Fruit fly (Drosophila melanogaster) whole organism, embryonic: Measurements from ENCODE around the gene CG7231.

Experiments used
- CG10959 ChIP-seq: fragments of 200-800 bp; sonication (Bioruptor generic); IDR thresholded peaks from 2 replicates; pipeline ENCODE4 v1.3.6; 2022; ENCODE audit warnings: missing biosample characterization, missing genetic modification characterization
- CG13296 ChIP-seq: fragments of 200-800 bp; sonication (Bioruptor generic); optimal IDR thresholded peaks from 3 replicates; lab custom pipeline; 2018; ENCODE audit warnings: missing biosample characterization, mild to moderate bottlenecking, missing genetic modification characterization
- CG14965 ChIP-seq: fragments of 200-800 bp; sonication (Bioruptor generic); optimal IDR thresholded peaks from 2 replicates; lab custom pipeline; 2016; ENCODE audit warnings: missing biosample characterization, missing genetic modification characterization, borderline replicate concordance
- CG17912 ChIP-seq: fragments of 200-800 bp; sonication (Bioruptor generic); optimal IDR thresholded peaks from 2 replicates; lab custom pipeline; 2018; ENCODE audit warnings: missing biosample characterization, mild to moderate bottlenecking, missing genetic modification characterization
- CG18262 ChIP-seq: fragments of 200-800 bp; optimal IDR thresholded peaks from 3 replicates; lab custom pipeline; 2019; ENCODE audit warnings: missing biosample characterization, mild to moderate bottlenecking, missing genetic modification characterization, moderate library complexity
- CG30020 ChIP-seq: fragments of 200-800 bp; optimal IDR thresholded peaks from 2 replicates; lab custom pipeline; 2019; ENCODE audit warnings: missing biosample characterization, mild to moderate bottlenecking, missing genetic modification characterization, moderate library complexity
- CG33213 ChIP-seq: fragments of 200-800 bp; sonication (Bioruptor generic); optimal IDR thresholded peaks from 3 replicates; lab custom pipeline; 2016; ENCODE audit warnings: missing biosample characterization, missing genetic modification characterization
- CG3726 ChIP-seq: fragments of 200-800 bp; sonication (Bioruptor generic); IDR thresholded peaks from 3 replicates; pipeline ENCODE4, ENCODE4 v1.3.6; 2022; ENCODE audit warnings: missing biosample characterization, missing genetic modification characterization
- CG3838 ChIP-seq: fragments of 200-800 bp; sonication (Bioruptor generic); optimal IDR thresholded peaks from 3 replicates; lab custom pipeline; 2016; ENCODE audit warnings: missing biosample characterization, missing genetic modification characterization
- CG6791 ChIP-seq: fragments of 200-800 bp; sonication (Bioruptor generic); IDR thresholded peaks from 3 replicates; pipeline ENCODE4 v1.3.6; 2022; ENCODE audit warnings: missing biosample characterization, missing genetic modification characterization; ENCODE audit not compliant: partially characterized antibody
- CG6813 ChIP-seq: fragments of 200-800 bp; sonication (Bioruptor generic); optimal IDR thresholded peaks from 2 replicates; lab custom pipeline; 2017; ENCODE audit warnings: missing biosample characterization, missing genetic modification characterization, mild to moderate bottlenecking, moderate library complexity, missing genetic modification reagents
- CG7987 ChIP-seq: fragments of 200-800 bp; sonication (Bioruptor generic); optimal IDR thresholded peaks from 2 replicates; lab custom pipeline; 2018; ENCODE audit warnings: missing biosample characterization, mild to moderate bottlenecking, missing genetic modification characterization, moderate library complexity
- CG8281 ChIP-seq: fragments of 200-800 bp; sonication (Bioruptor generic); optimal IDR thresholded peaks from 2 replicates; lab custom pipeline; 2018; ENCODE audit warnings: missing biosample characterization, mild to moderate bottlenecking, missing genetic modification characterization, moderate library complexity
- CG8388 ChIP-seq: fragments of 200-800 bp; sonication (Bioruptor generic); optimal IDR thresholded peaks from 2 replicates; lab custom pipeline; 2019; ENCODE audit warnings: missing biosample characterization, mild to moderate bottlenecking, missing genetic modification characterization, moderate library complexity
- CG9215 ChIP-seq: fragments of 200-800 bp; sonication (Bioruptor generic); IDR thresholded peaks from 2 replicates; pipeline ENCODE4 v1.3.6; 2022; ENCODE audit warnings: missing biosample characterization, missing genetic modification characterization
- CG9609 ChIP-seq: fragments of 200-800 bp; sonication (Bioruptor generic); optimal IDR thresholded peaks from 3 replicates; lab custom pipeline; 2016; ENCODE audit warnings: missing biosample characterization, missing genetic modification characterization
- Dll ChIP-seq: fragments of 200-800 bp; sonication (Bioruptor generic); IDR thresholded peaks from 4 replicates; pipeline ENCODE4 v1.3.6; 2022; ENCODE audit warnings: missing biosample characterization, missing genetic modification characterization; ENCODE audit not compliant: partially characterized antibody
- Doc3 ChIP-seq: fragments of 200-800 bp; sonication (Bioruptor generic); IDR thresholded peaks from 3 replicates; pipeline ENCODE4 v1.3.6; 2022; ENCODE audit warnings: missing biosample characterization, missing genetic modification characterization; ENCODE audit not compliant: partially characterized antibody
- Drgx ChIP-seq: fragments of 200-800 bp; sonication (Bioruptor generic); IDR thresholded peaks from 2 replicates; pipeline ENCODE4 v1.3.6; 2022; ENCODE audit warnings: missing biosample characterization, missing genetic modification characterization
- E2f2 ChIP-seq: fragments of 200-800 bp; sonication (Bioruptor generic); IDR thresholded peaks from 2 replicates; pipeline ENCODE4 v1.3.6; 2022; ENCODE audit warnings: missing biosample characterization, missing genetic modification characterization
- Hsf ChIP-seq: fragments of 200-800 bp; sonication (Bioruptor generic); optimal IDR thresholded peaks from 3 replicates; lab custom pipeline; 2016; ENCODE audit warnings: missing biosample characterization, missing genetic modification characterization
- Lhr ChIP-seq: fragments of 200-800 bp; sonication (Bioruptor generic); optimal IDR thresholded peaks from 3 replicates; lab custom pipeline; 2017; ENCODE audit warnings: mild to moderate bottlenecking, missing biosample characterization, missing genetic modification reagents, missing genetic modification characterization
- MESR4 ChIP-seq: fragments of 200-800 bp; sonication (Bioruptor generic); optimal IDR thresholded peaks from 2 replicates; lab custom pipeline; 2018; ENCODE audit warnings: missing biosample characterization, mild to moderate bottlenecking, missing genetic modification characterization, moderate library complexity
- NC2β ChIP-seq: fragments of 200-800 bp; sonication (Bioruptor generic); optimal IDR thresholded peaks from 2 replicates; lab custom pipeline; 2016; ENCODE audit warnings: missing biosample characterization, missing genetic modification characterization
- Oli ChIP-seq: fragments of 200-800 bp; sonication (Bioruptor generic); optimal IDR thresholded peaks from 2 replicates; lab custom pipeline; 2018; ENCODE audit warnings: missing biosample characterization, mild to moderate bottlenecking, missing genetic modification characterization, moderate library complexity
- Sry-δ ChIP-seq: fragments of 200-800 bp; sonication (Bioruptor generic); optimal IDR thresholded peaks from 2 replicates; lab custom pipeline; 2016; ENCODE audit warnings: missing biosample characterization, missing genetic modification characterization
- Xbp1 ChIP-seq: fragments of 200-800 bp; sonication (Bioruptor generic); optimal IDR thresholded peaks from 3 replicates; lab custom pipeline; 2016; ENCODE audit warnings: missing biosample characterization, mild to moderate bottlenecking, missing genetic modification characterization
- abd-A ChIP-seq: fragments of 200-800 bp; sonication (Bioruptor generic); optimal IDR thresholded peaks from 3 replicates; lab custom pipeline; 2019; ENCODE audit warnings: missing biosample characterization, mild to moderate bottlenecking, missing genetic modification characterization, moderate library complexity
- amos ChIP-seq: fragments of 200-800 bp; sonication (Bioruptor generic); IDR thresholded peaks from 2 replicates; pipeline ENCODE4 v1.3.6; 2022; ENCODE audit warnings: missing biosample characterization, missing genetic modification characterization; ENCODE audit not compliant: partially characterized antibody
- bsh ChIP-seq, 2 experiments: fragments of 200-800 bp; sonication (Bioruptor generic); optimal IDR thresholded peaks; 2 replicates each; lab custom pipeline; 2017 to 2018; ENCODE audit warnings: mild to moderate bottlenecking in 2 of 2, missing biosample characterization in 2 of 2, missing genetic modification characterization in 2 of 2, moderate library complexity in 1 of 2
- ci ChIP-seq: fragments of 200-800 bp; sonication (Bioruptor generic); IDR thresholded peaks from 3 replicates; pipeline ENCODE4 v1.3.6; 2022; ENCODE audit warnings: missing biosample characterization, missing genetic modification characterization
- crp ChIP-seq, 2 experiments: fragments of 200-800 bp; sonication (Bioruptor generic); optimal IDR thresholded peaks; 2 replicates in 1 of 2; 3 replicates in 1 of 2; lab custom pipeline; 2017; ENCODE audit warnings: missing biosample characterization in 2 of 2, missing genetic modification characterization in 2 of 2, mild to moderate bottlenecking in 1 of 2, moderate library complexity in 1 of 2
- ind ChIP-seq: fragments of 200-800 bp; sonication (Bioruptor generic); optimal IDR thresholded peaks from 3 replicates; lab custom pipeline; 2016; ENCODE audit warnings: missing biosample characterization, missing genetic modification characterization
- knrl ChIP-seq: fragments of 200-800 bp; sonication (Bioruptor generic); IDR thresholded peaks from 3 replicates; pipeline ENCODE4 v1.3.6; 2022; ENCODE audit warnings: missing biosample characterization, missing genetic modification characterization; ENCODE audit not compliant: partially characterized antibody
- lov ChIP-seq, 2 experiments: fragments of 200-800 bp in 1 of 2; fragments of >200 bp in 1 of 2; sonication (Bioruptor generic) in 1 of 2; IDR thresholded peaks in 1 of 2; optimal IDR thresholded peaks in 1 of 2; 2 replicates in 1 of 2; 3 replicates in 1 of 2; pipeline versions ENCODE4 v1.3.6 to Lab custom; 2017 to 2022; ENCODE audit warnings: missing biosample characterization in 1 of 2, missing genetic modification characterization in 1 of 2
- nom ChIP-seq: fragments of 200-800 bp; sonication (Bioruptor generic); optimal IDR thresholded peaks from 2 replicates; lab custom pipeline; 2017; ENCODE audit warnings: missing biosample characterization, missing genetic modification characterization, mild to moderate bottlenecking, moderate library complexity, missing genetic modification reagents
- odd ChIP-seq: fragments of 200-800 bp; sonication (Bioruptor generic); optimal IDR thresholded peaks from 2 replicates; lab custom pipeline; 2017; ENCODE audit warnings: missing biosample characterization, mild to moderate bottlenecking, missing genetic modification characterization
- phol ChIP-seq: fragments of 200-800 bp; sonication (Bioruptor generic); optimal IDR thresholded peaks from 3 replicates; lab custom pipeline; 2018; ENCODE audit warnings: missing biosample characterization, mild to moderate bottlenecking, missing genetic modification characterization, moderate library complexity
- prd ChIP-seq, 3 experiments: fragments of >200 bp in 2 of 3; fragments of 200-800 bp in 1 of 3; sonication (Bioruptor generic) in 1 of 3; optimal IDR thresholded peaks in 2 of 3; IDR thresholded peaks in 1 of 3; 2 replicates in 2 of 3; 3 replicates in 1 of 3; pipeline versions ENCODE4 v1.3.6 to Lab custom; 2017 to 2022; ENCODE audit warnings: missing biosample characterization in 1 of 3, missing genetic modification characterization in 1 of 3
- row ChIP-seq: fragments of 200-800 bp; sonication (Bioruptor generic); IDR thresholded peaks from 3 replicates; pipeline ENCODE4 v1.3.6; 2022; ENCODE audit warnings: missing biosample characterization, missing genetic modification characterization
- sens ChIP-seq: fragments of 200-800 bp; sonication (Bioruptor generic); peaks from one replicate; lab custom pipeline; 2016; ENCODE audit warnings: missing biosample characterization, missing genetic modification characterization
- sim ChIP-seq: fragments of 200-800 bp; sonication (Bioruptor generic); IDR thresholded peaks from 2 replicates; pipeline ENCODE4 v1.3.6; 2022; ENCODE audit warnings: missing biosample characterization, missing genetic modification characterization
- so ChIP-seq: fragments of 200-800 bp; sonication (Bioruptor generic); IDR thresholded peaks from 3 replicates; pipeline ENCODE4 v1.3.6; 2022; ENCODE audit warnings: missing biosample characterization, missing genetic modification characterization
- tup ChIP-seq: fragments of 200-800 bp; sonication (Bioruptor generic); optimal IDR thresholded peaks from 2 replicates; lab custom pipeline; 2016; ENCODE audit warnings: missing biosample characterization, mild to moderate bottlenecking, missing genetic modification characterization, moderate library complexity
- unc-4 ChIP-seq: fragments of 200-800 bp; sonication (Bioruptor generic); IDR thresholded peaks from 2 replicates; pipeline ENCODE4 v1.3.6; 2022; ENCODE audit warnings: missing biosample characterization, missing genetic modification characterization; ENCODE audit not compliant: partially characterized antibody
- vvl ChIP-seq: fragments of 200-800 bp; sonication (Bioruptor generic); IDR thresholded peaks from 2 replicates; pipeline ENCODE4 v1.3.6; 2022; ENCODE audit warnings: missing biosample characterization, missing genetic modification characterization
- yki ChIP-seq: fragments of >200 bp; optimal IDR thresholded peaks from 3 replicates; lab custom pipeline; 2018
- zfh1 ChIP-seq: fragments of 200-800 bp; sonication (Bioruptor generic); IDR thresholded peaks from 3 replicates; pipeline ENCODE4 v1.3.6; 2022; ENCODE audit warnings: missing biosample characterization, missing genetic modification characterization

Gene CG7231

dm6 chr2L:7998655-7999054, 14.9 kb downstream of the CG7231 start, which contains the start of gene Sirup:
Sirup (plus strand) TSS chr2L:7998869.
- TF ChIP-seq CG14965 (GFP tag; lab: Kevin White, UChicago) (no peak), Hsf (GFP tag; lab: Kevin White, UChicago) (no peak), CG9215 (no peak), knrl (GFP tag; lab: Robert Waterston, UW) (peak; percentile 47; the same call in 1 of the 3 replicates), vvl (GFP tag; lab: Robert Waterston, UW) (peak; percentile 37), abd-A (peak; percentile 77), CG9609 (GFP tag; lab: Kevin White, UChicago) (no peak), lov (optimal IDR thresholded peaks at IDR 0.05; lab: Kevin White, UChicago) (no peak), lov (GFP tag; IDR thresholded peaks at IDR 0.05; lab: Robert Waterston, UW) (no peak), CG10959 (GFP tag; lab: Robert Waterston, UW) (0 out of 2 replicates have a peak, but pooled peaks have one; percentile 28), Drgx (GFP tag; lab: Robert Waterston, UW) (peak; percentile 47), CG7987 (GFP tag; lab: Kevin White, UChicago) (no peak), nom (peak; percentile 58), CG30020 (tag; lab: Kevin White, UChicago) (peak; percentile 0), phol (tag; lab: Kevin White, UChicago) (peak; percentile 49), Oli (no peak), CG17912 (GFP tag; lab: Kevin White, UChicago) (peak; percentile 11), ci (GFP tag; lab: Robert Waterston, UW) (peak; percentile 56; the same call in 1 of the 3 replicates), CG33213 (GFP tag; lab: Kevin White, UChicago) (peak; percentile 62), bsh (GFP tag; optimal IDR thresholded peaks at IDR 0.05; lab: Kevin White, UChicago) (no peak), CG6813 (GFP tag; lab: Kevin White, UChicago) (no peak), CG13296 (no peak), E2f2 (GFP tag; lab: Robert Waterston, UW) (peak; percentile 94), so (peak; percentile 58; the same call in 1 of the 3 replicates), crp (GFP tag; optimal IDR thresholded peaks at IDR 0.05; lab: Kevin White, UChicago) (peak; percentile 32 to 86), odd (no peak), prd (optimal IDR thresholded peaks at IDR 0.05; lab: Kevin White, UChicago) (no peak), prd (GFP tag; IDR thresholded peaks at IDR 0.05; lab: Robert Waterston, UW) (peak; percentile 19; the same call in 1 of the 3 replicates), unc-4 (GFP tag; lab: Robert Waterston, UW) (peak; percentile 39), ind (GFP tag; lab: Kevin White, UChicago) (no peak), Dll (GFP tag; lab: Robert Waterston, UW) (peak; percentile 19; the same call in 1 of the 4 replicates), amos (peak; percentile 62; the same call in 1 of the 2 replicates), Doc3 (GFP tag; lab: Robert Waterston, UW) (no peak), MESR4 (GFP tag; lab: Kevin White, UChicago) (peak; percentile 55), sim (GFP tag; lab: Robert Waterston, UW) (no peak), CG18262 (no peak), yki (lab: Kevin White, UChicago) (no peak), CG3726 (GFP tag; lab: Robert Waterston, UW) (no peak), CG3838 (peak; percentile 43), NC2β (GFP tag; lab: Kevin White, UChicago) (peak; percentile 18), zfh1 (GFP tag; lab: Robert Waterston, UW) (peak; percentile 15; the same call in 1 of the 3 replicates), Xbp1 (GFP tag; lab: Kevin White, UChicago) (no peak), row (peak; percentile 25; the same call in 2 of the 3 replicates), CG8388 (GFP tag; lab: Kevin White, UChicago) (no peak), Sry-δ (GFP tag; lab: Kevin White, UChicago) (peak; percentile 60), CG8281 (tag; lab: Kevin White, UChicago) (no peak), tup (GFP tag; lab: Kevin White, UChicago) (no peak), Lhr (GFP tag; lab: Kevin White, UChicago) (peak; percentile 79), sens (no peak), CG6791 (peak; percentile 63; the same call in 2 of the 3 replicates)
